Fruit fly (Drosophila melanogaster): ENCODE results near the gene CG13305.

DNA sequence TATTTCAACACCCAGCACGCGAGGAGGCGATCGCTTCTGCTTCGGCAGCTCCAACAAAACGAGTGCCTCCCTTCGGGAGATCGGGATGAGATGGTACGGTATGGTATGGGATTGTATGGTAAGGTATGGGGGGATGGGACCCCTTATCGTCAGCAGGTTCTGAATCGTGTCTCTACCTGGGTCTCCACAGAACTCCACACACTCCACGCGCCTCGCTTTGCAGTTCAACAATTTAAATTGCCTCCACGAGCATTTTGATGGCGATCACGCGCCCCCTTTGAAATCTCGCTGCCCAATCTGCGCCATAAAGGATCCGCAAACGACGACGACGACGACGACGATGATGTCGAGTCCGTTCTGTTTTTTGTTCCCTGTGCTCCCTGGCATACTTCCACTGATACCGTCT, 6.0 kb upstream of the CG13305 start:
- TF ChIP-seq CG8478 (optimal IDR thresholded peaks at IDR 0.05) (no peak), CTCF (optimal IDR thresholded peaks at IDR 0.05) (no peak)

Data from S2 (cell line).